Fruit fly (Drosophila melanogaster) whole organism: ENCODE results near the gene PH4alphaPV.

ENCODE experiments used
- Dll ChIP-seq: fragments of >200 bp; optimal IDR thresholded peaks from 2 replicates; lab custom pipeline; 2017
- psq ChIP-seq: fragments of >200 bp; optimal IDR thresholded peaks from 2 replicates; lab custom pipeline; 2017
- usp ChIP-seq: fragments of >200 bp; optimal IDR thresholded peaks from 2 replicates; lab custom pipeline; 2017; ENCODE audit warnings: missing biosample characterization, missing genetic modification characterization, mixed read lengths

- TF ChIP-seq usp, result no peak
- TF ChIP-seq Dll (lab: Kevin White, UChicago), result no peak
- TF ChIP-seq psq (lab: Kevin White, UChicago), result no peak
Measured at dm6 chr3R:30643240-30643639, 5.1 kb downstream of the PH4alphaPV start.
